Worm (Caenorhabditis elegans) whole organism, early embryonic: ENCODE measurements around the gene trpp-11.

Experiments
- aly-1 ChIP-seq: sonication (generic microtip); optimal IDR thresholded peaks from 2 replicates; lab custom pipeline; 2016; ENCODE audit warnings: missing genetic modification characterization, missing compliant biosample characterization
- ama-1 ChIP-seq: fragments of 150-350 bp; optimal IDR thresholded peaks from 2 replicates; lab custom pipeline; 2014
- ceh-13 ChIP-seq: fragments of 200-800 bp; sonication (Bioruptor generic); optimal IDR thresholded peaks from 2 replicates; lab custom pipeline; 2018; ENCODE audit warnings: mild to moderate bottlenecking, missing genetic modification characterization, missing compliant biosample characterization
- ets-7 ChIP-seq: sonication (generic microtip); optimal IDR thresholded peaks from 2 replicates; lab custom pipeline; 2016; ENCODE audit warnings: missing genotype, missing genetic modification characterization, missing compliant biosample characterization
- hnd-1 ChIP-seq: sonication (generic microtip); optimal IDR thresholded peaks from 2 replicates; lab custom pipeline; 2016; ENCODE audit warnings: missing genetic modification characterization, missing compliant biosample characterization
- pes-1 ChIP-seq: fragments of 200-800 bp; sonication (Bioruptor generic); IDR thresholded peaks from 2 replicates; pipeline ENCODE4 v1.3.6; 2022; ENCODE audit warnings: missing genetic modification reagents, missing genetic modification characterization, missing compliant biosample characterization
- scrt-1 ChIP-seq: fragments of 200-800 bp; sonication (Bioruptor generic); IDR thresholded peaks from 2 replicates; pipeline ENCODE4 v1.3.6; 2022; ENCODE audit warnings: missing genetic modification characterization, missing compliant biosample characterization

DNA sequence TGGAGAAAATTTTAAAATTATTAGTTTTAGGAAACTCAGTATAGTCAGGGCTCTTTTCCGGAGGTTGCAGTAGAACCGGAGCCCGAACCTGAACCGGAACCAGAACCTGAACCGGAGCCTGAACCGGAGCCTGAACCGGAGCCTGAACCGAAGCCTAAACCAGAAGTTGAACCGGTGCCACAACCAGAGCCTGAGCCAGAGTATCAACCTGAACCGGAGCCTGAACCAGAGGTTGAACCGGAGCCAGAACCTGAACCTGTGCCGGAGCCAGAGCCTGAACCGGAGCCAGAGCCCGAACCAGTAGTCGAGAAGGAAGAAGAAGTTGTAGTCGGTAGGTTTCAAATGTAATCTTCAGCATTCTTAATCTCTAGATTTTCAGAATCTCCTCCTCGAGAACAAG is 26.4 kb upstream of the trpp-11 start:
- TF ChIP-seq ets-7 (no peak), pes-1 (GFP tag; lab: Robert Waterston, UW) (no peak), aly-1 (no peak), ceh-13 (GFP tag; lab: Kevin White, UChicago) (no peak), ama-1 (lab: Kevin White, UChicago) (no peak), hnd-1 (tag; lab: Kevin White, UChicago) (no peak), scrt-1 (GFP tag; lab: Robert Waterston, UW) (no peak)
